Worm (Caenorhabditis elegans) whole organism, L1 larva: ENCODE results near the gene acc-1.

Experiments
- C04F5.9 ChIP-seq: sonication (generic microtip); optimal IDR thresholded peaks from 2 replicates; lab custom pipeline; 2016; ENCODE audit warnings: missing genetic modification characterization, missing compliant biosample characterization
- C34B4.2 ChIP-seq: sonication (generic microtip); optimal IDR thresholded peaks from 2 replicates; lab custom pipeline; 2017; ENCODE audit warnings: mild to moderate bottlenecking, missing genetic modification characterization, missing compliant biosample characterization
- aha-1 ChIP-seq: fragments of 150-350 bp; optimal IDR thresholded peaks from 2 replicates; lab custom pipeline; 2014; ENCODE audit warnings: missing biosample characterization, missing genetic modification characterization
- alr-1 ChIP-seq: fragments of 200-800 bp; sonication (Bioruptor generic); optimal IDR thresholded peaks from 2 replicates; lab custom pipeline; 2018; ENCODE audit warnings: borderline replicate concordance, mild to moderate bottlenecking, missing genetic modification characterization, missing compliant biosample characterization
- ama-1 ChIP-seq: fragments of 150-350 bp; optimal IDR thresholded peaks from 2 replicates; lab custom pipeline; 2014
- blmp-1 ChIP-seq: fragments of 150-350 bp; optimal IDR thresholded peaks from 2 replicates; lab custom pipeline; 2014; ENCODE audit warnings: missing biosample characterization, missing genetic modification characterization
- ceh-63 ChIP-seq: fragments of 200-800 bp; sonication (Bioruptor generic); optimal IDR thresholded peaks from 2 replicates; lab custom pipeline; 2018; ENCODE audit warnings: mild to moderate bottlenecking, missing genetic modification characterization, missing compliant biosample characterization
- ceh-88 ChIP-seq: fragments of 200-800 bp; sonication (Bioruptor generic); IDR thresholded peaks from 2 replicates; pipeline ENCODE4 v1.3.6; 2022; ENCODE audit warnings: missing genetic modification characterization, missing compliant biosample characterization
- dpl-1 ChIP-seq, 3 experiments: fragments of 150-350 bp in 2 of 3; sonication (generic microtip) in 1 of 3; optimal IDR thresholded peaks; 2 replicates each; lab custom pipeline; 2014 to 2017; ENCODE audit warnings: missing biosample characterization in 3 of 3, missing genetic modification characterization in 3 of 3, missing genetic modification reagents in 3 of 3
- efl-3 ChIP-seq: fragments of 200-800 bp; sonication (Bioruptor generic); optimal IDR thresholded peaks from 2 replicates; lab custom pipeline; 2018; ENCODE audit warnings: mild to moderate bottlenecking, missing genetic modification characterization, missing compliant biosample characterization
- egl-13 ChIP-seq: sonication (generic microtip); optimal IDR thresholded peaks from 2 replicates; lab custom pipeline; 2016; ENCODE audit warnings: missing genotype, missing genetic modification reagents, missing genetic modification characterization, missing compliant biosample characterization
- egl-27 ChIP-seq, 2 experiments: fragments of 150-350 bp in 1 of 2; sonication (generic microtip); optimal IDR thresholded peaks; 3 replicates each; lab custom pipeline; 2017 to 2018; ENCODE audit warnings: missing biosample characterization in 2 of 2, missing genetic modification characterization in 2 of 2, missing genetic modification reagents in 2 of 2
- elt-2 ChIP-seq: sonication (generic microtip); optimal IDR thresholded peaks from 2 replicates; lab custom pipeline; 2016; ENCODE audit warnings: missing genetic modification characterization, mild to moderate bottlenecking, inconsistent platforms, missing compliant biosample characterization, missing genetic modification reagents
- ets-5 ChIP-seq: fragments of 200-800 bp; sonication (Bioruptor generic); IDR thresholded peaks from 2 replicates; pipeline ENCODE4 v1.3.6; 2022; ENCODE audit warnings: missing genetic modification characterization, missing compliant biosample characterization
- fkh-4 ChIP-seq: sonication (generic microtip); optimal IDR thresholded peaks from 2 replicates; lab custom pipeline; 2016; ENCODE audit warnings: missing compliant biosample characterization, missing genetic modification characterization, borderline replicate concordance
- fos-1 ChIP-seq: fragments of 150-350 bp; optimal IDR thresholded peaks from 2 replicates; lab custom pipeline; 2014; ENCODE audit warnings: missing biosample characterization, missing genetic modification characterization
- grh-1 ChIP-seq: fragments of 200-800 bp; sonication (Bioruptor generic); IDR thresholded peaks from 2 replicates; pipeline ENCODE4 v1.3.6; 2022; ENCODE audit warnings: missing genetic modification reagents, missing genetic modification characterization, missing compliant biosample characterization
- hpl-2 ChIP-seq: fragments of 150-350 bp; optimal IDR thresholded peaks from 2 replicates; lab custom pipeline; 2014; ENCODE audit warnings: missing biosample characterization, missing genetic modification reagents, missing genetic modification characterization
- irx-1 ChIP-seq: sonication (generic microtip); optimal IDR thresholded peaks from 2 replicates; lab custom pipeline; 2016; ENCODE audit warnings: missing genetic modification characterization, missing compliant biosample characterization
- isw-1 ChIP-seq: fragments of 200-800 bp; sonication (Bioruptor generic); IDR thresholded peaks from 2 replicates; pipeline ENCODE4 v1.3.6; 2022; ENCODE audit warnings: missing genetic modification characterization, missing compliant biosample characterization
- jun-1 ChIP-seq: fragments of 150-350 bp; optimal IDR thresholded peaks from 2 replicates; lab custom pipeline; 2014; ENCODE audit warnings: missing biosample characterization, missing genetic modification reagents, missing genetic modification characterization
- lir-3 ChIP-seq: sonication (generic microtip); optimal IDR thresholded peaks from 2 replicates; lab custom pipeline; 2016; ENCODE audit warnings: mild to moderate bottlenecking, missing genetic modification characterization, moderate library complexity, missing compliant biosample characterization; ENCODE audit not compliant: poor library complexity
- lsy-2 ChIP-seq, 2 experiments: fragments of 150-350 bp; optimal IDR thresholded peaks; 2 replicates each; lab custom pipeline; 2014; ENCODE audit warnings: missing biosample characterization in 2 of 2, missing genetic modification characterization in 2 of 2
- mdl-1 ChIP-seq, 2 experiments: fragments of 150-350 bp; optimal IDR thresholded peaks; 2 replicates each; lab custom pipeline; 2014 to 2017; ENCODE audit warnings: missing biosample characterization in 2 of 2, missing genetic modification characterization in 2 of 2, inconsistent platforms in 1 of 2
- mef-2 ChIP-seq: fragments of 150-350 bp; optimal IDR thresholded peaks from 2 replicates; lab custom pipeline; 2014; ENCODE audit warnings: missing biosample characterization, missing genetic modification characterization
- mep-1 ChIP-seq: fragments of 150-350 bp; optimal IDR thresholded peaks from 2 replicates; lab custom pipeline; 2014; ENCODE audit warnings: missing biosample characterization, missing genetic modification characterization
- nhr-11 ChIP-seq: fragments of 150-350 bp; optimal IDR thresholded peaks from 2 replicates; lab custom pipeline; 2014; ENCODE audit warnings: missing biosample characterization, missing genetic modification characterization
- nhr-12 ChIP-seq: sonication (generic microtip); optimal IDR thresholded peaks from 2 replicates; lab custom pipeline; 2017; ENCODE audit warnings: missing biosample characterization, missing genetic modification characterization
- nhr-20 ChIP-seq: sonication (generic microtip); optimal IDR thresholded peaks from 2 replicates; lab custom pipeline; 2016; ENCODE audit warnings: mild to moderate bottlenecking, missing genetic modification characterization, missing compliant biosample characterization
- nhr-237 ChIP-seq: fragments of 150-350 bp; optimal IDR thresholded peaks from 2 replicates; lab custom pipeline; 2014; ENCODE audit warnings: missing biosample characterization, missing genetic modification characterization
- nhr-28 ChIP-seq: fragments of 150-350 bp; optimal IDR thresholded peaks from 2 replicates; lab custom pipeline; 2014; ENCODE audit warnings: missing biosample characterization, missing genetic modification characterization
- nhr-47 ChIP-seq: sonication (generic microtip); optimal IDR thresholded peaks from 2 replicates; lab custom pipeline; 2016; ENCODE audit warnings: mild to moderate bottlenecking, missing genetic modification characterization, moderate library complexity, missing compliant biosample characterization
- nhr-71 ChIP-seq: sonication (generic microtip); optimal IDR thresholded peaks from 2 replicates; lab custom pipeline; 2016; ENCODE audit warnings: mild to moderate bottlenecking, missing genetic modification characterization, moderate library complexity, missing compliant biosample characterization
- nhr-77 ChIP-seq: fragments of 150-350 bp; optimal IDR thresholded peaks from 2 replicates; lab custom pipeline; 2014; ENCODE audit warnings: missing biosample characterization, missing genetic modification characterization
- nhr-84 ChIP-seq: sonication (generic microtip); optimal IDR thresholded peaks from 2 replicates; lab custom pipeline; 2017; ENCODE audit warnings: missing biosample characterization, missing genetic modification characterization
- nhr-85 ChIP-seq: sonication (generic microtip); peaks from one replicate; lab custom pipeline; 2016; ENCODE audit warnings: missing genetic modification characterization, inconsistent platforms, missing compliant biosample characterization
- nhr-90 ChIP-seq: sonication (generic microtip); optimal IDR thresholded peaks from 2 replicates; lab custom pipeline; 2016; ENCODE audit warnings: mild to moderate bottlenecking, missing genetic modification characterization, missing compliant biosample characterization; ENCODE audit not compliant: poor library complexity
- pax-3 ChIP-seq: fragments of 200-800 bp; sonication (Bioruptor generic); optimal IDR thresholded peaks from 2 replicates; lab custom pipeline; 2018; ENCODE audit warnings: mild to moderate bottlenecking, missing genetic modification characterization, moderate library complexity, missing compliant biosample characterization
- rnt-1 ChIP-seq: sonication (generic microtip); optimal IDR thresholded peaks from 2 replicates; lab custom pipeline; 2016; ENCODE audit warnings: mild to moderate bottlenecking, missing genetic modification characterization, moderate library complexity, missing compliant biosample characterization
- skn-1 ChIP-seq: fragments of 150-350 bp; optimal IDR thresholded peaks from 2 replicates; lab custom pipeline; 2014; ENCODE audit warnings: missing biosample characterization, missing genetic modification characterization
- snpc-4 ChIP-seq: fragments of 150-350 bp; optimal IDR thresholded peaks from 2 replicates; lab custom pipeline; 2014; ENCODE audit warnings: missing biosample characterization, missing genetic modification characterization
- snu-23 ChIP-seq: sonication (generic microtip); optimal IDR thresholded peaks from 2 replicates; lab custom pipeline; 2016; ENCODE audit warnings: missing genetic modification characterization, missing compliant biosample characterization
- tbx-2 ChIP-seq: sonication (generic microtip); optimal IDR thresholded peaks from 2 replicates; lab custom pipeline; 2016; ENCODE audit warnings: missing genetic modification characterization, missing compliant biosample characterization
- tlp-1 ChIP-seq: fragments of 150-350 bp; optimal IDR thresholded peaks from 2 replicates; lab custom pipeline; 2014; ENCODE audit warnings: missing biosample characterization, missing genetic modification characterization
- unc-130 ChIP-seq: fragments of 150-350 bp; optimal IDR thresholded peaks from 2 replicates; lab custom pipeline; 2017; ENCODE audit warnings: missing biosample characterization, missing genetic modification characterization, inconsistent platforms
- unc-30 ChIP-seq: sonication (generic microtip); optimal IDR thresholded peaks from 2 replicates; lab custom pipeline; 2017; ENCODE audit warnings: missing biosample characterization, missing genetic modification characterization
- unc-86 ChIP-seq: sonication (generic microtip); optimal IDR thresholded peaks from 2 replicates; lab custom pipeline; 2016; ENCODE audit warnings: missing genetic modification characterization, missing compliant biosample characterization
- vab-15 ChIP-seq: sonication (generic microtip); optimal IDR thresholded peaks from 2 replicates; lab custom pipeline; 2017; ENCODE audit warnings: missing genotype, mild to moderate bottlenecking, missing genetic modification characterization, missing compliant biosample characterization
- xbp-1 ChIP-seq: sonication (generic microtip); optimal IDR thresholded peaks from 2 replicates; lab custom pipeline; 2016; ENCODE audit warnings: missing genetic modification characterization, missing compliant biosample characterization
- zip-4 ChIP-seq: fragments of 200-800 bp; sonication (Bioruptor generic); optimal IDR thresholded peaks from 2 replicates; lab custom pipeline; 2018; ENCODE audit warnings: mild to moderate bottlenecking, missing genetic modification characterization, moderate library complexity, missing compliant biosample characterization

Gene acc-1

DNA sequence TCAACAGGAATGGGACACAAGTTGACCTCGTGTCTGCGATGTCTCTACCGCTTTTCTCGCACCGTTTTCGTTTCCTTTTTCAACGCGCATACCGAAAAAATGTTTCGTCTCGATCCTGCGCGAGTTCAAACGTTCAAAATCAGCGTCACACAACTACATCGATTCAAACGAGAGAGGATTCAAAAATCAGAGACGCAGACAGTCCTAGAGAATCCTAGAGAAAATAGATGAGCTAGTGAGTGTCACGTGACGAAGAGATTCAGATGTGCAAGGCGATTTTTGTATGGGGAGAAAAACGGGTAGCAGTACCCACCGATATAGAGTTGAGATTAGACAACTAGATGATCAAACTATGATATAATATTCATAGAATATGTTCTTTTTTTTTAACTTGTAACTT, 12.1 kb downstream of the acc-1 start (continued):
- TF ChIP-seq nhr-12 (tag; lab: Kevin White, UChicago) (no peak), snu-23 (GFP tag; lab: Kevin White, UChicago) (peak; percentile 86), lsy-2 (tag; optimal IDR thresholded peaks at IDR 0.05; lab: Kevin White, UChicago) (peak; percentile 35 to 70), aha-1 (tag; lab: Kevin White, UChicago) (no peak), hpl-2 (GFP tag; lab: Kevin White, UChicago) (no peak), ama-1 (lab: Kevin White, UChicago) (peak; percentile 9), skn-1 (peak; percentile 20), fkh-4 (no peak), ceh-63 (GFP tag; lab: Kevin White, UChicago) (no peak), nhr-11 (tag; lab: Kevin White, UChicago) (peak; percentile 7), mep-1 (tag; lab: Kevin White, UChicago) (peak; percentile 88), C34B4.2 (no peak), tbx-2 (tag; lab: Kevin White, UChicago) (peak; percentile 35), nhr-237 (tag; lab: Kevin White, UChicago) (no peak), vab-15 (no peak), nhr-20 (peak; percentile 96), snpc-4 (tag; lab: Kevin White, UChicago) (no peak), nhr-77 (tag; lab: Kevin White, UChicago) (peak; percentile 33), efl-3 (GFP tag; lab: Kevin White, UChicago) (peak; percentile 12), nhr-71 (tag; lab: Kevin White, UChicago) (peak; percentile 90), dpl-1 (GFP tag; optimal IDR thresholded peaks at IDR 0.05; lab: Kevin White, UChicago) (peak; percentile 25 to 42 (median 38)), unc-130 (tag; lab: Kevin White, UChicago) (no peak), nhr-47 (tag; lab: Kevin White, UChicago) (peak; percentile 67), rnt-1 (tag; lab: Kevin White, UChicago) (peak; percentile 67), mef-2 (tag; lab: Kevin White, UChicago) (no peak), nhr-90 (tag; lab: Kevin White, UChicago) (peak; percentile 74), grh-1 (GFP tag; lab: Robert Waterston, UW) (peak; percentile 79), egl-13 (no peak), unc-30 (tag; lab: Kevin White, UChicago) (no peak)

DNA sequence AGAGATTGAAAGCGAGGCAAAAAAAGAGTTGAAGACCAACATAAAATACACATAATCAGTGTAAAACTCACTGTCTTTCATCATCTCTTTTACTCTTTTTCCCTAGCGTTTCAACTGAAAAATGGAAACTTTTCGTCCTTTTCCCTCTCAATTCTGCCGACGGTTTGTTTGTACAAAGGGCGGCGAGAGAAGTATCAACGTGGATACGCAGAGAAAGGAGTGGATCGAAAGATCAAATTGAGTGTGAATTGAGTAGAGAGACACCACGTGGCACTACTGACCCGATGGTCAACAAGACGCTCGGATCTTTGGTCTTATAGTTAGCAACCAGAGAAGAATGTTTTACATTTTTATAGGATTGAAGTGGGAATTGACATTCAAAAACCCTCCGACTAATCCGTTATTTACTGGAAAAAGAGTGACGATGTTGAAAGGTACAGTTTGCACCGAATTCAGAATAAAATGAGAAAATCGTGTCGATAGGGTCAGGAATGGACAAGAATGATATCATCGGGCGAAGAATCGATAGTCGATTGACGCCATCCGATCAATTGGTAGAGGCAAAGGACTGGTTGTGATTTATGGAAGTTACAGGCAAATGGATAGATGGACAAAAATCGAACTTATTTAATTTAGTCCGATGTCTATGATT, 13.3 kb downstream of the acc-1 start:
- TF ChIP-seq hpl-2 (GFP tag; lab: Kevin White, UChicago) (peak; percentile 58), skn-1 (peak; percentile 61), egl-13 (no peak), vab-15 (no peak), mef-2 (tag; lab: Kevin White, UChicago) (no peak), ceh-88 (GFP tag; lab: Robert Waterston, UW) (0 out of 2 replicates have a peak, but pooled peaks have one; percentile 10), unc-130 (tag; lab: Kevin White, UChicago) (peak; percentile 20), jun-1 (tag; lab: Kevin White, UChicago) (peak; percentile 10), fos-1 (tag; lab: Kevin White, UChicago) (peak; percentile 16), lir-3 (tag; lab: Kevin White, UChicago) (peak; percentile 29), blmp-1 (tag; lab: Kevin White, UChicago) (peak; percentile 84), isw-1 (no peak; the same call in 1 of the 2 replicates), nhr-77 (tag; lab: Kevin White, UChicago) (peak; percentile 79), mdl-1 (tag; optimal IDR thresholded peaks at IDR 0.05; lab: Kevin White, UChicago) (peak; percentile 46 to 96), nhr-11 (tag; lab: Kevin White, UChicago) (no peak), C34B4.2 (no peak), nhr-28 (tag; lab: Kevin White, UChicago) (no peak), alr-1 (tag; lab: Kevin White, UChicago) (no peak), ets-5 (GFP tag; lab: Robert Waterston, UW) (no peak), xbp-1 (tag; lab: Kevin White, UChicago) (peak; percentile 51), pax-3 (tag; lab: Kevin White, UChicago) (peak; percentile 54), tlp-1 (tag; lab: Kevin White, UChicago) (no peak), lsy-2 (tag; optimal IDR thresholded peaks at IDR 0.05; lab: Kevin White, UChicago) (peak; percentile 53 to 64), unc-86 (tag; lab: Kevin White, UChicago) (no peak), nhr-84 (tag; lab: Kevin White, UChicago) (no peak), nhr-237 (tag; lab: Kevin White, UChicago) (peak; percentile 46), zip-4 (GFP tag; lab: Kevin White, UChicago) (no peak), C04F5.9 (tag; lab: Kevin White, UChicago) (no peak), nhr-85 (tag; lab: Kevin White, UChicago) (peak; percentile 98), elt-2 (tag; lab: Kevin White, UChicago) (peak; percentile 60), egl-27 (tag; optimal IDR thresholded peaks at IDR 0.05; lab: Kevin White, UChicago) (peak in 1 of 2 experiments; percentile 25), irx-1 (tag; lab: Kevin White, UChicago) (peak; percentile 50)
